Worm (Caenorhabditis elegans) whole organism, L2 larva: ENCODE results near the gene H34I24.1.
A peak's percentile ranks its signal among the peaks of the same experiment; 100 is the strongest.

Experiments used
- C34F6.9 ChIP-seq: fragments of 150-350 bp; optimal IDR thresholded peaks from 2 replicates; lab custom pipeline; 2014; ENCODE audit warnings: missing biosample characterization, missing genetic modification characterization
- F13H6.1 ChIP-seq: sonication (generic microtip); optimal IDR thresholded peaks from 2 replicates; lab custom pipeline; 2016; ENCODE audit warnings: missing genetic modification characterization, missing compliant biosample characterization
- ZK546.5 ChIP-seq: sonication (generic microtip); optimal IDR thresholded peaks from 2 replicates; lab custom pipeline; 2017; ENCODE audit warnings: missing biosample characterization, missing genetic modification characterization
- alr-1 ChIP-seq: fragments of 150-350 bp; optimal IDR thresholded peaks from 2 replicates; lab custom pipeline; 2014; ENCODE audit warnings: missing biosample characterization, missing genetic modification characterization
- aly-2 ChIP-seq: fragments of 150-350 bp; optimal IDR thresholded peaks from 2 replicates; lab custom pipeline; 2014; ENCODE audit warnings: missing biosample characterization, missing genetic modification characterization
- ama-1 ChIP-seq: fragments of 150-350 bp; optimal IDR thresholded peaks from 2 replicates; lab custom pipeline; 2018; ENCODE audit warnings: inconsistent platforms
- blmp-1 ChIP-seq: sonication (generic microtip); optimal IDR thresholded peaks from 2 replicates; lab custom pipeline; 2017; ENCODE audit warnings: missing genetic modification characterization, mild to moderate bottlenecking, missing compliant biosample characterization, antibody characterized with exemption, moderate library complexity; ENCODE audit not compliant: insufficient read depth
- ceh-16 ChIP-seq: fragments of 150-350 bp; optimal IDR thresholded peaks from 2 replicates; lab custom pipeline; 2014; ENCODE audit warnings: missing biosample characterization, missing genetic modification characterization
- ceh-82 ChIP-seq: fragments of 150-350 bp; optimal IDR thresholded peaks from 2 replicates; lab custom pipeline; 2014; ENCODE audit warnings: missing biosample characterization, missing genetic modification characterization
- crh-2 ChIP-seq: sonication (generic microtip); optimal IDR thresholded peaks from 2 replicates; lab custom pipeline; 2017; ENCODE audit warnings: missing biosample characterization, missing genetic modification characterization
- egl-27 ChIP-seq: sonication (generic microtip); optimal IDR thresholded peaks from 3 replicates; lab custom pipeline; 2017; ENCODE audit warnings: missing biosample characterization, missing genetic modification reagents, missing genetic modification characterization
- elt-1 ChIP-seq: fragments of 150-350 bp; optimal IDR thresholded peaks from 2 replicates; lab custom pipeline; 2014; ENCODE audit warnings: missing biosample characterization, missing genetic modification characterization
- elt-3 ChIP-seq: sonication (generic microtip); optimal IDR thresholded peaks from 2 replicates; lab custom pipeline; 2017; ENCODE audit warnings: missing biosample characterization, missing genetic modification characterization
- fos-1 ChIP-seq: fragments of 150-350 bp; optimal IDR thresholded peaks from 2 replicates; lab custom pipeline; 2014; ENCODE audit warnings: missing biosample characterization, missing genetic modification characterization
- gmeb-1 ChIP-seq: fragments of 150-350 bp; optimal IDR thresholded peaks from 2 replicates; lab custom pipeline; 2014; ENCODE audit warnings: missing biosample characterization, missing genetic modification characterization
- lin-11 ChIP-seq: fragments of 150-350 bp; sonication (generic microtip); optimal IDR thresholded peaks from 2 replicates; lab custom pipeline; 2014; ENCODE audit warnings: missing biosample characterization, missing genetic modification characterization, inconsistent platforms, mixed read lengths
- lin-13 ChIP-seq: fragments of 150-350 bp; optimal IDR thresholded peaks from 2 replicates; lab custom pipeline; 2014; ENCODE audit warnings: missing biosample characterization, missing genetic modification reagents, missing genetic modification characterization
- lin-39 ChIP-seq: fragments of 150-350 bp; optimal IDR thresholded peaks from 2 replicates; lab custom pipeline; 2014; ENCODE audit warnings: missing biosample characterization, missing genetic modification reagents, missing genetic modification characterization
- lsy-2 ChIP-seq, 2 experiments: fragments of 150-350 bp in 1 of 2; sonication (generic microtip) in 1 of 2; optimal IDR thresholded peaks; 2 replicates each; lab custom pipeline; 2014 to 2017; ENCODE audit warnings: missing biosample characterization in 2 of 2, missing genetic modification characterization in 2 of 2
- mbf-1 ChIP-seq: sonication (generic microtip); optimal IDR thresholded peaks from 2 replicates; lab custom pipeline; 2017; ENCODE audit warnings: missing biosample characterization, missing genetic modification characterization
- mdl-1 ChIP-seq, 2 experiments: fragments of 150-350 bp in 1 of 2; sonication (generic microtip) in 1 of 2; optimal IDR thresholded peaks; 2 replicates each; lab custom pipeline; 2017; ENCODE audit warnings: missing biosample characterization in 2 of 2, missing genetic modification characterization in 2 of 2
- nhr-10 ChIP-seq: sonication (generic microtip); optimal IDR thresholded peaks from 2 replicates; lab custom pipeline; 2017; ENCODE audit warnings: missing biosample characterization, missing genetic modification characterization
- nhr-12 ChIP-seq: fragments of 150-350 bp; optimal IDR thresholded peaks from 2 replicates; lab custom pipeline; 2014; ENCODE audit warnings: missing biosample characterization, missing genetic modification characterization
- nhr-129 ChIP-seq: fragments of 150-350 bp; optimal IDR thresholded peaks from 2 replicates; lab custom pipeline; 2014; ENCODE audit warnings: missing biosample characterization, missing genetic modification characterization
- nhr-21 ChIP-seq: fragments of 150-350 bp; optimal IDR thresholded peaks from 2 replicates; lab custom pipeline; 2014; ENCODE audit warnings: missing biosample characterization, missing genetic modification characterization
- nhr-23 ChIP-seq: fragments of 150-350 bp; optimal IDR thresholded peaks from 2 replicates; lab custom pipeline; 2014; ENCODE audit warnings: missing biosample characterization, missing genetic modification reagents, missing genetic modification characterization
- nhr-237 ChIP-seq: fragments of 150-350 bp; optimal IDR thresholded peaks from 2 replicates; lab custom pipeline; 2014; ENCODE audit warnings: missing biosample characterization, missing genetic modification characterization
- nhr-25 ChIP-seq: fragments of 150-350 bp; sonication (generic microtip); optimal IDR thresholded peaks from 3 replicates; lab custom pipeline; 2014; ENCODE audit warnings: missing biosample characterization, missing genetic modification characterization
- nhr-77 ChIP-seq: fragments of 150-350 bp; optimal IDR thresholded peaks from 2 replicates; lab custom pipeline; 2014; ENCODE audit warnings: missing biosample characterization, missing genetic modification characterization
- sem-4 ChIP-seq: fragments of 150-350 bp; optimal IDR thresholded peaks from 2 replicates; lab custom pipeline; 2014; ENCODE audit warnings: missing biosample characterization, missing genetic modification reagents, missing genetic modification characterization
- sma-3 ChIP-seq: sonication (generic microtip); optimal IDR thresholded peaks from 2 replicates; lab custom pipeline; 2016; ENCODE audit warnings: missing genetic modification reagents, missing genetic modification characterization, missing compliant biosample characterization
- sma-9 ChIP-seq, 2 experiments: fragments of 150-350 bp in 1 of 2; sonication (generic microtip) in 1 of 2; optimal IDR thresholded peaks; 2 replicates each; lab custom pipeline; 2014 to 2016; ENCODE audit warnings: missing genetic modification characterization in 2 of 2, mild to moderate bottlenecking in 1 of 2, missing biosample characterization in 1 of 2, missing compliant biosample characterization in 1 of 2, missing genetic modification reagents in 1 of 2, moderate library complexity in 1 of 2
- unc-39 ChIP-seq: fragments of 150-350 bp; optimal IDR thresholded peaks from 2 replicates; lab custom pipeline; 2014; ENCODE audit warnings: missing biosample characterization, missing genetic modification characterization
- unc-55 ChIP-seq: fragments of 150-350 bp; sonication (generic microtip); optimal IDR thresholded peaks from 3 replicates; lab custom pipeline; 2014; ENCODE audit warnings: missing biosample characterization, missing genetic modification reagents, missing genetic modification characterization
- unc-62 ChIP-seq: fragments of 150-350 bp; optimal IDR thresholded peaks from 2 replicates; lab custom pipeline; 2014; ENCODE audit warnings: missing biosample characterization, missing genetic modification reagents, missing genetic modification characterization
- zag-1 ChIP-seq: fragments of 150-350 bp; optimal IDR thresholded peaks from 2 replicates; lab custom pipeline; 2014; ENCODE audit warnings: missing biosample characterization, missing genetic modification characterization
- ztf-1 ChIP-seq: fragments of 200-800 bp; sonication (Bioruptor generic); conservative IDR thresholded peaks from 2 replicates; pipeline ENCODE4 v1.3.6; 2022; ENCODE audit warnings: missing genetic modification characterization, missing compliant biosample characterization
- ztf-11 ChIP-seq: sonication (generic microtip); optimal IDR thresholded peaks from 2 replicates; lab custom pipeline; 2017; ENCODE audit warnings: missing biosample characterization, missing genetic modification characterization
- ztf-4 ChIP-seq: fragments of 150-350 bp; optimal IDR thresholded peaks from 2 replicates; lab custom pipeline; 2014; ENCODE audit warnings: missing biosample characterization, missing genetic modification characterization

Gene H34I24.1

ce11 chrIII:2811410-2811809 is 35.4 kb upstream of the H34I24.1 start:
- TF ChIP-seq nhr-12 (no peak), sem-4 (tag; lab: Kevin White, UChicago) (no peak), ama-1 (peak; percentile 12), lin-13 (GFP tag; lab: Kevin White, UChicago) (peak; percentile 5), fos-1 (no peak), lsy-2 (tag; optimal IDR thresholded peaks at IDR 0.05; lab: Kevin White, UChicago) (peak in 1 of 2 experiments; percentile 22)

ce11 chrIII:2814919-2815554 is 31.8 kb upstream of the H34I24.1 start, which contains the start of gene tufm-1:
Gene tufm-1, minus strand, starts transcription at chrIII:2814969.
- TF ChIP-seq nhr-129 (tag; lab: Kevin White, UChicago): peak; percentile 49
- TF ChIP-seq unc-62: no peak
- no peak for TF ChIP-seq egl-27
- TF ChIP-seq mdl-1 (tag; optimal IDR thresholded peaks at IDR 0.05; lab: Kevin White, UChicago): no peak
- no peak for TF ChIP-seq nhr-21
- no peak for TF ChIP-seq sma-9 (GFP tag; optimal IDR thresholded peaks at IDR 0.05; lab: Kevin White, UChicago)
- TF ChIP-seq sma-9 (tag; optimal IDR thresholded peaks at IDR 0.05; lab: Kevin White, UChicago): no peak
- peak; percentile 85 to 97 for TF ChIP-seq lsy-2 (tag; optimal IDR thresholded peaks at IDR 0.05; lab: Kevin White, UChicago)
- TF ChIP-seq unc-55 (GFP tag; lab: Kevin White, UChicago): peak; percentile 80
- TF ChIP-seq alr-1: no peak
- TF ChIP-seq sma-3 (GFP tag; lab: Kevin White, UChicago): no peak
- no peak for TF ChIP-seq ztf-1 (GFP tag; lab: Robert Waterston, UW)
- TF ChIP-seq nhr-25: peak; percentile 42
- no peak for TF ChIP-seq ceh-16 (tag; lab: Kevin White, UChicago)
- TF ChIP-seq F13H6.1 (tag; lab: Kevin White, UChicago): peak; percentile 17
- no peak for TF ChIP-seq elt-3 (tag; lab: Kevin White, UChicago)
- no peak for TF ChIP-seq lin-39 (tag; lab: Kevin White, UChicago)
- TF ChIP-seq crh-2 (tag; lab: Kevin White, UChicago): peak; percentile 45
- TF ChIP-seq nhr-23 (tag; lab: Kevin White, UChicago): no peak
- no peak for TF ChIP-seq nhr-10
- no peak for TF ChIP-seq nhr-77 (tag; lab: Kevin White, UChicago)
- TF ChIP-seq zag-1 (tag; lab: Kevin White, UChicago): no peak
- peak; percentile 69 for TF ChIP-seq lin-13 (GFP tag; lab: Kevin White, UChicago)
- no peak for TF ChIP-seq mbf-1 (tag; lab: Kevin White, UChicago)
- no peak for TF ChIP-seq nhr-237 (tag; lab: Kevin White, UChicago)
- no peak for TF ChIP-seq blmp-1 (tag; lab: Kevin White, UChicago)
- TF ChIP-seq fos-1: peak; percentile 32
- TF ChIP-seq lin-11 (tag; lab: Kevin White, UChicago): no peak
- no peak for TF ChIP-seq ZK546.5
- TF ChIP-seq ztf-4 (tag; lab: Kevin White, UChicago): no peak
- TF ChIP-seq unc-39 (tag; lab: Kevin White, UChicago): no peak
- no peak for TF ChIP-seq elt-1
- no peak for TF ChIP-seq aly-2 (tag; lab: Kevin White, UChicago)
- peak; percentile 47 for TF ChIP-seq gmeb-1 (tag; lab: Kevin White, UChicago)
- TF ChIP-seq ztf-11 (tag; lab: Kevin White, UChicago): no peak
- TF ChIP-seq C34F6.9 (tag; lab: Kevin White, UChicago): peak; percentile 78

- TF ChIP-seq lsy-2 (tag; optimal IDR thresholded peaks at IDR 0.05; lab: Kevin White, UChicago) (peak in 1 of 2 experiments; percentile 13), ceh-82 (tag; lab: Kevin White, UChicago) (no peak)
Measured at ce11 chrIII:2816205-2816923, 30.5 kb upstream of the H34I24.1 start.
